Fruit fly (Drosophila melanogaster) whole organism: ENCODE results near the gene Cyp9f2.

Experiments used
- CG8478 ChIP-seq: fragments of >200 bp; optimal IDR thresholded peaks from 2 replicates; lab custom pipeline; 2018; ENCODE audit warnings: inconsistent platforms
- psq ChIP-seq: fragments of >200 bp; optimal IDR thresholded peaks from 2 replicates; lab custom pipeline; 2017
- usp ChIP-seq: fragments of >200 bp; optimal IDR thresholded peaks from 2 replicates; lab custom pipeline; 2017; ENCODE audit warnings: missing biosample characterization, missing genetic modification characterization, mixed read lengths

DNA sequence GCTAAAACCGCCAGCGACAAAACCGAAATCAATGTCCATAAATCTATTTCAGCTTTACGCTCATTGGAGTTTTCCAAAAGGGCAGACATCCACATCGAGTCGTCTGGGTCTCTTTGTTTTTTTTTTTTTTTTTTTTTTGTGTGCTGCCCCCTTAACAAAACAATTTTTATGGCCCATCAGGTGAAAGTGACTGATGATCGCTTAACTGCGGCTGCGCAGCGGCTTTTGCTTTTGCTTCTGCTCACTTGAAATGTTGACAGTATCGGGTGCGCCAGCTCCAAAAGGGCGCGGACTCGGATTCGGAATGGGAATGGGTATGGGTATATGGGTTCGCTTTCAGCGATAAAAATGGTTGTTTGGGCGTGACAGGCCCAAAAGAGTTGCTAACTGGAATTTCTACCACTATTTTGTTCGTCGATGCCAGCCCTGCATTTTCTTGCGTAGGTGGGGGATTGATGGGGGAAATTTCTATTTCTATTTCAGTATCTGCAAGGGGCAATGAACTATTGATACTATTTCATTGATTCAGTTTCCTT, 43.8 kb downstream of the Cyp9f2 start:
- no peak for TF ChIP-seq CG8478 (lab: Kevin White, UChicago)
- TF ChIP-seq usp (GFP tag; lab: Kevin White, UChicago): no peak
- no peak for TF ChIP-seq psq (lab: Kevin White, UChicago)
